Worm (Caenorhabditis elegans) whole organism, L1 larva: ENCODE measurements around the gene nhr-208.

ENCODE experiments used
- efl-1 ChIP-seq, 4 experiments: fragments of 150-350 bp; optimal IDR thresholded peaks in 3 of 4; peaks in 1 of 4; 1 replicate in 1 of 4; 2 replicates in 3 of 4; lab custom pipeline; 2014; ENCODE audit warnings: missing biosample characterization in 2 of 4, missing genetic modification characterization in 2 of 4, missing genetic modification reagents in 2 of 4
- nhr-11 ChIP-seq: fragments of 150-350 bp; optimal IDR thresholded peaks from 2 replicates; lab custom pipeline; 2014; ENCODE audit warnings: missing biosample characterization, missing genetic modification characterization
- nhr-237 ChIP-seq: fragments of 150-350 bp; optimal IDR thresholded peaks from 2 replicates; lab custom pipeline; 2014; ENCODE audit warnings: missing biosample characterization, missing genetic modification characterization
- rnt-1 ChIP-seq: sonication (generic microtip); optimal IDR thresholded peaks from 2 replicates; lab custom pipeline; 2016; ENCODE audit warnings: mild to moderate bottlenecking, missing genetic modification characterization, moderate library complexity, missing compliant biosample characterization
- swsn-7 ChIP-seq: sonication (generic microtip); optimal IDR thresholded peaks from 2 replicates; lab custom pipeline; 2016; ENCODE audit warnings: missing genetic modification characterization, missing compliant biosample characterization

Gene nhr-208

DNA sequence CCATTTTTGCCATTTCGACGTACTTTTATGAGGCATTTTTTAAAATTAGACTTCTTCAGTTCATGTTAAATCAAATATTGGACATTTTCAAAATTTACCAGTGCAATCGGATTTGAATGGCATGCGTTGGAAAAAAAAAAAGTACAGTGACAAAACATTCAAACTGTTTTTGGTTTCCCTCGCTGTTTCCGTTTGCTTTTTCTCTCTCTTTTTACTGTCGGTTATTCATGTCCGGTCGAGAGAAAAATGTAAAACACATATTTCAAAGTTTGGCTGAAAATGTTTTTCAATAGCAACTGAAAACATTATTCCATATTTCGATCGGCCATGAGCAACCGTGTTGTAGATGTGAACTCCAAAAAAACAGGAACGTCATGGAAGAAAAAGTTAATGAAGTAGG is 46.5 kb downstream of the nhr-208 start, which contains the start of gene C27A7.3:
Gene C27A7.3, plus strand, starts transcription at position 301 of the 400 bp plus-strand sequence.
- TF ChIP-seq swsn-7 (tag; lab: Kevin White, UChicago) (no peak), nhr-11 (tag; lab: Kevin White, UChicago) (no peak), nhr-237 (tag; lab: Kevin White, UChicago) (no peak), rnt-1 (tag; lab: Kevin White, UChicago) (no peak), efl-1 (optimal IDR thresholded peaks at IDR 0.05; lab: Kevin White, UChicago) (no peak), efl-1 (GFP tag; optimal IDR thresholded peaks at IDR 0.05 in 1 of 2; lab: Kevin White, UChicago) (peak in 1 of 2 experiments; percentile 27)
- TF ChIP-seq, all 84 proteins: peak for 1
